Fruit fly (Drosophila melanogaster) whole organism, wandering third instar larva: Measurements from ENCODE around the gene CG5846.

Experiments
- Abd-B ChIP-seq: fragments of >200 bp; optimal IDR thresholded peaks from 2 replicates; lab custom pipeline; 2017; ENCODE audit warnings: missing biosample characterization, missing genetic modification characterization
- CrebA ChIP-seq: fragments of 200-800 bp; sonication (Bioruptor generic); optimal IDR thresholded peaks from 2 replicates; lab custom pipeline; 2016; ENCODE audit warnings: missing biosample characterization, mild to moderate bottlenecking, missing genetic modification characterization, borderline replicate concordance
- Dfd ChIP-seq: fragments of >200 bp; optimal IDR thresholded peaks from 2 replicates; lab custom pipeline; 2017; ENCODE audit warnings: missing biosample characterization, missing genetic modification characterization
- foxo ChIP-seq, 2 experiments: fragments of 200-800 bp; sonication (Bioruptor generic); optimal IDR thresholded peaks; 2 replicates in 1 of 2; 3 replicates in 1 of 2; lab custom pipeline; 2016 to 2017; ENCODE audit warnings: missing biosample characterization in 2 of 2, missing genetic modification characterization in 2 of 2
- jim ChIP-seq: fragments of 175-275, 200-325 bp; sonication (Bioruptor generic); optimal IDR thresholded peaks from 2 replicates; lab custom pipeline; 2016; ENCODE audit warnings: missing biosample characterization, mild to moderate bottlenecking, missing genetic modification characterization
- pan ChIP-seq: fragments of >200 bp; optimal IDR thresholded peaks from 2 replicates; lab custom pipeline; 2017
- rgr ChIP-seq: fragments of 200-800 bp; sonication (Bioruptor generic); optimal IDR thresholded peaks from 3 replicates; lab custom pipeline; 2016; ENCODE audit warnings: missing biosample characterization, mild to moderate bottlenecking, missing genetic modification characterization
- usp ChIP-seq: fragments of >200 bp; optimal IDR thresholded peaks from 2 replicates; lab custom pipeline; 2017; ENCODE audit warnings: missing biosample characterization, missing genetic modification characterization

DNA sequence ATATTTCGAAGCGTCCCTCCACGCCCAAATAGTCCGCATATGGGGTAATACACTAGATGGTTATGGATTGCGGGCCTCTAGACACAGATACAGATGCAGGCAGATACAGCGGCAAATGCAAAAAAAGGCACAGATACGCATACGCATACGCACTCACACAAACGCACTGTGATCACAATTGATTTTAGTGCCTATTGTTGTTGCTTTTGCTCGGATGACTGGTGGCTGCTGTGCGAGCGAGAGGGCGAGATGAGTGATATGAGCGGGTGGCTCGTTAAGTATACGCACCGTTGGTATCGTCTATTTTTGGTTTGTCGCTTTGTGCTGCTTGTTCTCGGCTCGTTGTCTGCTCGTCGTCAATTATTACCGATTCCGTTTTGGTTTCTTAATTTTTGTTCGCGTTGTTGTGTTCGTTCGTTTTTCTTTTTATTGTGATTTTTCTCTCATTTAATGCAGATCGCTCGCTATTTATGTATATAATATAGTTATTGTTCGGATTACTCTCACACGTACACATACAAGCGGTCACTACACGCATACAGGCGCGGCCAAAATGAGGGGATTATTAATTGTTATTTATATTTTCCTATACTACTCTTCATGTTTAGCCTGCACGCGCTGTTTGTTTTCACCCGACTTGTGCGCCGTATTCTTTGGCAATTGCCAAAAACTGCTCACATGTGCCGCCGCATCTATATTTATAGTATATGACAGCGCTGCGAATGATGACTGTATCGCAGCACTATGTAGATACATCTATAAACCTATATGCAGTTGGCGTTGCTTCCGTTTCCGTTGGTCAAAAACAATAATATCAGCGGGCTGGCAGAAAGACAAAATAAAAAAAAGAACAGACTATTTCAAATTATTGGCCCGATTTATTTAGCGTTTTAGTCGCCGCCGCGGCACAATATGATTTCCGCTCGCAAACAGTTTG, 49.4 kb downstream of the CG5846 start:
- TF ChIP-seq pan: no peak
- no peak for TF ChIP-seq CrebA (GFP tag; lab: Kevin White, UChicago)
- TF ChIP-seq rgr (GFP tag; lab: Kevin White, UChicago): no peak
- no peak for TF ChIP-seq Dfd (GFP tag; lab: Kevin White, UChicago)
- no peak for TF ChIP-seq usp (GFP tag; lab: Kevin White, UChicago)
- TF ChIP-seq Abd-B (GFP tag; lab: Kevin White, UChicago): no peak
- no peak for TF ChIP-seq foxo (GFP tag; optimal IDR thresholded peaks at IDR 0.05; lab: Kevin White, UChicago)
- no peak for TF ChIP-seq jim (GFP tag; lab: Kevin White, UChicago)
